Fruit fly (Drosophila melanogaster) whole organism, embryonic: Measurements from ENCODE around the gene CG43121.
A peak's percentile ranks its signal among the peaks of the same experiment; 100 is the strongest.

Experiments used
- CG10462 ChIP-seq: fragments of 200-800 bp; sonication (Bioruptor generic); optimal IDR thresholded peaks from 2 replicates; lab custom pipeline; 2016; ENCODE audit warnings: missing biosample characterization, missing genetic modification characterization
- CG11247 ChIP-seq: fragments of 200-800 bp; sonication (Bioruptor generic); IDR thresholded peaks from 2 replicates; pipeline ENCODE4 v1.3.6; 2022; ENCODE audit warnings: missing biosample characterization, missing genetic modification characterization
- CG14050 ChIP-seq: fragments of 200-800 bp; sonication (Bioruptor generic); IDR thresholded peaks from 3 replicates; pipeline ENCODE4 v1.3.6; 2022; ENCODE audit warnings: missing biosample characterization, missing genetic modification characterization
- CG15073 ChIP-seq: fragments of 200-800 bp; sonication (Bioruptor generic); optimal IDR thresholded peaks from 2 replicates; lab custom pipeline; 2016; ENCODE audit warnings: missing biosample characterization, missing genetic modification characterization
- CG32532 ChIP-seq: fragments of 200-800 bp; sonication (Bioruptor generic); IDR thresholded peaks from 2 replicates; pipeline ENCODE4 v1.3.6; 2022; ENCODE audit warnings: missing biosample characterization, missing genetic modification characterization
- CG8478 ChIP-seq: fragments of >200 bp; optimal IDR thresholded peaks from 2 replicates; lab custom pipeline; 2018
- CrebB ChIP-seq: fragments of 200-800 bp; sonication (Bioruptor generic); optimal IDR thresholded peaks from 3 replicates; lab custom pipeline; 2018; ENCODE audit warnings: missing biosample characterization, mild to moderate bottlenecking, missing genetic modification characterization
- Sin3A ChIP-seq: fragments of >200 bp; optimal IDR thresholded peaks from 2 replicates; lab custom pipeline; 2018
- cwo ChIP-seq: fragments of 200-800 bp; sonication (Bioruptor generic); optimal IDR thresholded peaks from 3 replicates; lab custom pipeline; 2017; ENCODE audit warnings: missing biosample characterization, missing genetic modification characterization, mild to moderate bottlenecking, moderate library complexity, missing genetic modification reagents
- danr ChIP-seq: fragments of 200-800 bp; sonication (Bioruptor generic); IDR thresholded peaks from 2 replicates; pipeline ENCODE4 v1.3.6; 2022; ENCODE audit warnings: missing biosample characterization, missing genetic modification characterization
- repo ChIP-seq: fragments of 200-800 bp; sonication (Bioruptor generic); optimal IDR thresholded peaks from 2 replicates; lab custom pipeline; 2016; ENCODE audit warnings: missing biosample characterization, missing genetic modification characterization
- rib ChIP-seq: fragments of 200-800 bp; sonication (Bioruptor generic); IDR thresholded peaks from 2 replicates; pipeline ENCODE4 v1.3.6; 2022; ENCODE audit warnings: missing biosample characterization, missing genetic modification characterization
- sim ChIP-seq: fragments of 200-800 bp; sonication (Bioruptor generic); IDR thresholded peaks from 2 replicates; pipeline ENCODE4 v1.3.6; 2022; ENCODE audit warnings: missing biosample characterization, missing genetic modification characterization
- sob ChIP-seq: fragments of 200-800 bp; sonication (Bioruptor generic); IDR thresholded peaks from 2 replicates; pipeline ENCODE4 v1.3.6; 2022; ENCODE audit warnings: missing biosample characterization, missing genetic modification characterization

dm6 chr3L:14661567-14662258 lies 10.5 kb downstream of the CG43121 start:
- TF ChIP-seq CrebB (tag; lab: Kevin White, UChicago) (peak; percentile 77), sim (peak; percentile 41; the same call in 1 of the 2 replicates), repo (GFP tag; lab: Kevin White, UChicago) (peak; percentile 31), sob (peak; percentile 86), CG32532 (GFP tag; lab: Robert Waterston, UW) (peak; percentile 75), CG15073 (no peak), CG8478 (lab: Kevin White, UChicago) (no peak), rib (GFP tag; lab: Robert Waterston, UW) (peak; percentile 66; the same call in 1 of the 2 replicates), cwo (GFP tag; lab: Kevin White, UChicago) (peak; percentile 79), danr (peak; percentile 71; the same call in 1 of the 2 replicates), CG14050 (GFP tag; lab: Robert Waterston, UW) (peak; percentile 62), Sin3A (lab: Kevin White, UChicago) (no peak), CG11247 (GFP tag; lab: Robert Waterston, UW) (peak; percentile 82), CG10462 (GFP tag; lab: Kevin White, UChicago) (peak; percentile 69)
